Worm (Caenorhabditis elegans) whole organism, L1 larva: ENCODE data around the gene gst-42.
A peak's percentile ranks its signal among the peaks of the same experiment; 100 is the strongest.

Source experiments
- C04F5.9 ChIP-seq: sonication (generic microtip); optimal IDR thresholded peaks from 2 replicates; lab custom pipeline; 2016; ENCODE audit warnings: missing genetic modification characterization, missing compliant biosample characterization
- C16A3.4 ChIP-seq: fragments of 150-350 bp; optimal IDR thresholded peaks from 2 replicates; lab custom pipeline; 2014; ENCODE audit warnings: missing biosample characterization, missing genetic modification characterization
- aha-1 ChIP-seq: fragments of 150-350 bp; optimal IDR thresholded peaks from 2 replicates; lab custom pipeline; 2014; ENCODE audit warnings: missing biosample characterization, missing genetic modification characterization
- aly-2 ChIP-seq: fragments of 150-350 bp; optimal IDR thresholded peaks from 2 replicates; lab custom pipeline; 2014; ENCODE audit warnings: missing biosample characterization, missing genetic modification characterization
- ces-1 ChIP-seq: fragments of 150-350 bp; optimal IDR thresholded peaks from 2 replicates; lab custom pipeline; 2014; ENCODE audit warnings: missing biosample characterization, missing genetic modification reagents, missing genetic modification characterization
- dpl-1 ChIP-seq, 3 experiments: fragments of 150-350 bp in 2 of 3; sonication (generic microtip) in 1 of 3; optimal IDR thresholded peaks; 2 replicates each; lab custom pipeline; 2014 to 2017; ENCODE audit warnings: missing biosample characterization in 3 of 3, missing genetic modification characterization in 3 of 3, missing genetic modification reagents in 3 of 3
- efl-1 ChIP-seq, 4 experiments: fragments of 150-350 bp; optimal IDR thresholded peaks in 3 of 4; peaks in 1 of 4; 1 replicate in 1 of 4; 2 replicates in 3 of 4; lab custom pipeline; 2014; ENCODE audit warnings: missing biosample characterization in 2 of 4, missing genetic modification characterization in 2 of 4, missing genetic modification reagents in 2 of 4
- efl-3 ChIP-seq: fragments of 200-800 bp; sonication (Bioruptor generic); optimal IDR thresholded peaks from 2 replicates; lab custom pipeline; 2018; ENCODE audit warnings: mild to moderate bottlenecking, missing genetic modification characterization, missing compliant biosample characterization
- egl-13 ChIP-seq: sonication (generic microtip); optimal IDR thresholded peaks from 2 replicates; lab custom pipeline; 2016; ENCODE audit warnings: missing genotype, missing genetic modification reagents, missing genetic modification characterization, missing compliant biosample characterization
- egl-27 ChIP-seq, 2 experiments: fragments of 150-350 bp in 1 of 2; sonication (generic microtip); optimal IDR thresholded peaks; 3 replicates each; lab custom pipeline; 2017 to 2018; ENCODE audit warnings: missing biosample characterization in 2 of 2, missing genetic modification characterization in 2 of 2, missing genetic modification reagents in 2 of 2
- elt-3 ChIP-seq, 6 experiments: fragments of 150-350 bp in 1 of 6; sonication (generic microtip); optimal IDR thresholded peaks; 2 replicates each; lab custom pipeline; 2017 to 2018; ENCODE audit warnings: missing biosample characterization in 6 of 6, missing genetic modification characterization in 6 of 6, inconsistent platforms in 1 of 6
- ets-5 ChIP-seq: fragments of 200-800 bp; sonication (Bioruptor generic); IDR thresholded peaks from 2 replicates; pipeline ENCODE4 v1.3.6; 2022; ENCODE audit warnings: missing genetic modification characterization, missing compliant biosample characterization
- fkh-8 ChIP-seq: sonication (generic microtip); optimal IDR thresholded peaks from 2 replicates; lab custom pipeline; 2016; ENCODE audit warnings: mild to moderate bottlenecking, missing genetic modification characterization, missing compliant biosample characterization
- grh-1 ChIP-seq: fragments of 200-800 bp; sonication (Bioruptor generic); IDR thresholded peaks from 2 replicates; pipeline ENCODE4 v1.3.6; 2022; ENCODE audit warnings: missing genetic modification reagents, missing genetic modification characterization, missing compliant biosample characterization
- hlh-4 ChIP-seq: sonication (generic microtip); optimal IDR thresholded peaks from 2 replicates; lab custom pipeline; 2016; ENCODE audit warnings: mild to moderate bottlenecking, missing genetic modification characterization, missing compliant biosample characterization
- irx-1 ChIP-seq: sonication (generic microtip); optimal IDR thresholded peaks from 2 replicates; lab custom pipeline; 2016; ENCODE audit warnings: missing genetic modification characterization, missing compliant biosample characterization
- isw-1 ChIP-seq: fragments of 200-800 bp; sonication (Bioruptor generic); IDR thresholded peaks from 2 replicates; pipeline ENCODE4 v1.3.6; 2022; ENCODE audit warnings: missing genetic modification characterization, missing compliant biosample characterization
- jun-1 ChIP-seq: fragments of 150-350 bp; optimal IDR thresholded peaks from 2 replicates; lab custom pipeline; 2014; ENCODE audit warnings: missing biosample characterization, missing genetic modification reagents, missing genetic modification characterization
- lin-13 ChIP-seq: fragments of 150-350 bp; optimal IDR thresholded peaks from 2 replicates; lab custom pipeline; 2014; ENCODE audit warnings: missing biosample characterization, missing genetic modification reagents, missing genetic modification characterization
- lin-15B ChIP-seq: fragments of 150-350 bp; sonication (generic microtip); optimal IDR thresholded peaks from 3 replicates; lab custom pipeline; 2014; ENCODE audit warnings: missing biosample characterization, missing genetic modification characterization
- lin-35 ChIP-seq, 2 experiments: fragments of 150-350 bp; optimal IDR thresholded peaks; 2 replicates each; lab custom pipeline; 2014; ENCODE audit warnings: missing biosample characterization in 2 of 2, missing genetic modification characterization in 2 of 2, missing genetic modification reagents in 2 of 2
- lsy-2 ChIP-seq, 2 experiments: fragments of 150-350 bp; optimal IDR thresholded peaks; 2 replicates each; lab custom pipeline; 2014; ENCODE audit warnings: missing biosample characterization in 2 of 2, missing genetic modification characterization in 2 of 2
- mab-9 ChIP-seq: fragments of 200-800 bp; sonication (Bioruptor generic); IDR thresholded peaks from 2 replicates; pipeline ENCODE4 v1.3.6; 2022; ENCODE audit warnings: missing genetic modification reagents, missing genetic modification characterization, missing compliant biosample characterization
- mef-2 ChIP-seq: fragments of 150-350 bp; optimal IDR thresholded peaks from 2 replicates; lab custom pipeline; 2014; ENCODE audit warnings: missing biosample characterization, missing genetic modification characterization
- nhr-20 ChIP-seq: sonication (generic microtip); optimal IDR thresholded peaks from 2 replicates; lab custom pipeline; 2016; ENCODE audit warnings: mild to moderate bottlenecking, missing genetic modification characterization, missing compliant biosample characterization
- nhr-237 ChIP-seq: fragments of 150-350 bp; optimal IDR thresholded peaks from 2 replicates; lab custom pipeline; 2014; ENCODE audit warnings: missing biosample characterization, missing genetic modification characterization
- nhr-28 ChIP-seq: fragments of 150-350 bp; optimal IDR thresholded peaks from 2 replicates; lab custom pipeline; 2014; ENCODE audit warnings: missing biosample characterization, missing genetic modification characterization
- nhr-47 ChIP-seq: sonication (generic microtip); optimal IDR thresholded peaks from 2 replicates; lab custom pipeline; 2016; ENCODE audit warnings: mild to moderate bottlenecking, missing genetic modification characterization, moderate library complexity, missing compliant biosample characterization
- nhr-76 ChIP-seq: sonication (generic microtip); optimal IDR thresholded peaks from 2 replicates; lab custom pipeline; 2017; ENCODE audit warnings: missing biosample characterization, missing genetic modification characterization
- nhr-90 ChIP-seq: sonication (generic microtip); optimal IDR thresholded peaks from 2 replicates; lab custom pipeline; 2016; ENCODE audit warnings: mild to moderate bottlenecking, missing genetic modification characterization, missing compliant biosample characterization; ENCODE audit not compliant: poor library complexity
- pax-3 ChIP-seq: fragments of 200-800 bp; sonication (Bioruptor generic); optimal IDR thresholded peaks from 2 replicates; lab custom pipeline; 2018; ENCODE audit warnings: mild to moderate bottlenecking, missing genetic modification characterization, moderate library complexity, missing compliant biosample characterization
- skn-1 ChIP-seq: fragments of 150-350 bp; optimal IDR thresholded peaks from 2 replicates; lab custom pipeline; 2014; ENCODE audit warnings: missing biosample characterization, missing genetic modification characterization
- snpc-4 ChIP-seq: fragments of 150-350 bp; optimal IDR thresholded peaks from 2 replicates; lab custom pipeline; 2014; ENCODE audit warnings: missing biosample characterization, missing genetic modification characterization
- sox-4 ChIP-seq: sonication (generic microtip); optimal IDR thresholded peaks from 2 replicates; lab custom pipeline; 2016; ENCODE audit warnings: missing genetic modification characterization, missing compliant biosample characterization
- sptf-1 ChIP-seq: fragments of 150-350 bp; optimal IDR thresholded peaks from 2 replicates; lab custom pipeline; 2014; ENCODE audit warnings: missing biosample characterization, missing genetic modification characterization
- sup-37 ChIP-seq: fragments of 200-800 bp; sonication (Bioruptor generic); optimal IDR thresholded peaks from 2 replicates; lab custom pipeline; 2018; ENCODE audit warnings: mild to moderate bottlenecking, missing genetic modification characterization, missing compliant biosample characterization
- swsn-7 ChIP-seq: sonication (generic microtip); optimal IDR thresholded peaks from 2 replicates; lab custom pipeline; 2016; ENCODE audit warnings: missing genetic modification characterization, missing compliant biosample characterization
- unc-130 ChIP-seq: fragments of 150-350 bp; optimal IDR thresholded peaks from 2 replicates; lab custom pipeline; 2017; ENCODE audit warnings: missing biosample characterization, missing genetic modification characterization, inconsistent platforms
- unc-30 ChIP-seq: sonication (generic microtip); optimal IDR thresholded peaks from 2 replicates; lab custom pipeline; 2017; ENCODE audit warnings: missing biosample characterization, missing genetic modification characterization
- unc-86 ChIP-seq: sonication (generic microtip); optimal IDR thresholded peaks from 2 replicates; lab custom pipeline; 2016; ENCODE audit warnings: missing genetic modification characterization, missing compliant biosample characterization
- unc-98 ChIP-seq: fragments of 200-800 bp; sonication (Bioruptor generic); IDR thresholded peaks from 2 replicates; pipeline ENCODE4 v1.3.6; 2022; ENCODE audit warnings: missing genetic modification characterization, missing compliant biosample characterization
- vab-15 ChIP-seq: sonication (generic microtip); optimal IDR thresholded peaks from 2 replicates; lab custom pipeline; 2017; ENCODE audit warnings: missing genotype, mild to moderate bottlenecking, missing genetic modification characterization, missing compliant biosample characterization
- zip-4 ChIP-seq: fragments of 200-800 bp; sonication (Bioruptor generic); optimal IDR thresholded peaks from 2 replicates; lab custom pipeline; 2018; ENCODE audit warnings: mild to moderate bottlenecking, missing genetic modification characterization, moderate library complexity, missing compliant biosample characterization
- ztf-11 ChIP-seq, 2 experiments: sonication (generic microtip); optimal IDR thresholded peaks; 2 replicates each; lab custom pipeline; 2016 to 2017; ENCODE audit warnings: missing genetic modification characterization in 2 of 2, missing biosample characterization in 1 of 2, missing compliant biosample characterization in 1 of 2

Gene gst-42

ce11 chrX:11727761-11728160 lies at the start of gene gst-42, which contains the start of gene D1053.2 (continued):
- TF ChIP-seq ces-1, result no peak
- TF ChIP-seq elt-3 (tag; optimal IDR thresholded peaks at IDR 0.05; lab: Kevin White, UChicago), result peak in 5 of 6 experiments; percentile 76 to 93 (median 89)
- TF ChIP-seq vab-15 (tag; lab: Kevin White, UChicago), result peak; percentile 28
- TF ChIP-seq unc-130, result peak; percentile 47
- peak; percentile 1 for TF ChIP-seq jun-1 (tag; lab: Kevin White, UChicago)
- no peak for TF ChIP-seq swsn-7 (tag; lab: Kevin White, UChicago)
- TF ChIP-seq unc-86 (tag; lab: Kevin White, UChicago), result no peak
- no peak for TF ChIP-seq isw-1 (GFP tag; lab: Robert Waterston, UW)
- peak in 1 of 2 experiments; percentile 75 for TF ChIP-seq lin-35 (GFP tag; optimal IDR thresholded peaks at IDR 0.05; lab: Kevin White, UChicago)
- TF ChIP-seq grh-1 (GFP tag; lab: Robert Waterston, UW), result no peak
- TF ChIP-seq aly-2 (tag; lab: Kevin White, UChicago), result no peak
- TF ChIP-seq, all 84 proteins: peak for 22

- TF ChIP-seq fkh-8 (peak; percentile 26), efl-1 (optimal IDR thresholded peaks at IDR 0.05; lab: Kevin White, UChicago) (no peak), efl-1 (GFP tag; optimal IDR thresholded peaks at IDR 0.05 in 1 of 2; lab: Kevin White, UChicago) (peak in 1 of 2 experiments; percentile 29), ztf-11 (tag; optimal IDR thresholded peaks at IDR 0.05; lab: Kevin White, UChicago) (no peak), C16A3.4 (tag; lab: Kevin White, UChicago) (no peak)
Measured at ce11 chrX:11769278-11769677, 41.5 kb upstream of the gst-42 start, which contains the start of gene ttx-3. Gene ttx-3, minus strand, starts transcription at chrX:11769378.

ce11 chrX:11766432-11766831 lies 38.7 kb upstream of the gst-42 start:
- TF ChIP-seq snpc-4 (tag; lab: Kevin White, UChicago) (no peak), C16A3.4 (tag; lab: Kevin White, UChicago) (no peak), lin-15B (no peak), egl-27 (tag; optimal IDR thresholded peaks at IDR 0.05; lab: Kevin White, UChicago) (no peak), nhr-28 (tag; lab: Kevin White, UChicago) (no peak), C04F5.9 (tag; lab: Kevin White, UChicago) (no peak), pax-3 (tag; lab: Kevin White, UChicago) (no peak), fkh-8 (no peak), mab-9 (GFP tag; lab: Robert Waterston, UW) (no peak), nhr-20 (tag; lab: Kevin White, UChicago) (no peak), lin-13 (GFP tag; lab: Kevin White, UChicago) (no peak), dpl-1 (GFP tag; optimal IDR thresholded peaks at IDR 0.05; lab: Kevin White, UChicago) (no peak), unc-130 (no peak), nhr-47 (no peak), irx-1 (tag; lab: Kevin White, UChicago) (no peak), nhr-76 (no peak), sptf-1 (tag; lab: Kevin White, UChicago) (no peak), nhr-237 (tag; lab: Kevin White, UChicago) (no peak), ets-5 (GFP tag; lab: Robert Waterston, UW) (no peak)
- TF ChIP-seq, all 84 proteins: peak for 0

DNA sequence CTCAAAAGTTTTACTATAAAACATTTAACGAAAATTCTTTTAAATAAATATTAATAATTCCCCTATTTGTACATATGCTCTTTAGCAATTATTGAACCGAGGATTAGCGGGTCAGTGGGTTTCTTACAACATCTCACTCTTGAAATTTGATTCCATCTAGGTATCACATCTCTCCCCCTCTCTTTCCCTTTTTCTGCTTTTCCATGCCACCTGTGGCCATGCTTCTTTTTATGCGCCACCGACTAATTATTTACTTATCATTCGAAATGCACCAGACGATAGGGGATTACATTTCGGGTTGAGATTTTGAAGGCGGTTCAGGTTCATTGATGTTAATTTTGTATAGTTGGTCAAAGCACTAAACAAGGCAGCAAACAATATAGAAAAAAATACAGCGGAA lies 38.1 kb upstream of the gst-42 start:
- TF ChIP-seq nhr-28 (tag; lab: Kevin White, UChicago) (no peak), nhr-90 (no peak), skn-1 (tag; lab: Kevin White, UChicago) (no peak), grh-1 (GFP tag; lab: Robert Waterston, UW) (no peak), efl-1 (optimal IDR thresholded peaks at IDR 0.05; lab: Kevin White, UChicago) (no peak), efl-1 (GFP tag; optimal IDR thresholded peaks at IDR 0.05 in 1 of 2; lab: Kevin White, UChicago) (peak in 1 of 2 experiments; percentile 59)

DNA sequence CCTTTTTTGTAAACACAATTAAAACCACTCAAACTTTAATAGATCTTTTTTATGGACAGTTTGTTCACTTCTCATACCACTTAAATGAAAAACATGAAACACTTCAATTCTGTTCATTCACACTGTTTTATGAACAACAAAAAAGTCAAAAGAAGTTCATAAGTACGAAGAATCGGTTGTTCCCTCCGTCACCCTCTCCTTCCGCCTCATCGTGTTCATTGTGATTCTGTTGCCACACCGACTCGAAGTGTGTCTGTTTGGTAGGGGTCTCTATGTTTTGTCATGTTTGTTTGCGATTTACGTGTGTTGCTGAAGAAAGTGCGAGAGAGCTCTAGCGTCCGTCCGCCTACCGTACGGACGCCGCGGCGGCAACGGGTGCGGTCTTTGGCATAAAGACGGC lies 31.1 kb upstream of the gst-42 start, which contains the start of gene lact-7:
TSS of gene lact-7 (plus strand) at position 301 of the 400 bp plus-strand sequence.
- TF ChIP-seq egl-13 (tag; lab: Kevin White, UChicago) (no peak), sup-37 (no peak), unc-30 (tag; lab: Kevin White, UChicago) (no peak), unc-98 (no peak), efl-3 (GFP tag; lab: Kevin White, UChicago) (no peak), dpl-1 (GFP tag; optimal IDR thresholded peaks at IDR 0.05; lab: Kevin White, UChicago) (no peak), lin-13 (GFP tag; lab: Kevin White, UChicago) (no peak), sox-4 (tag; lab: Kevin White, UChicago) (no peak), skn-1 (tag; lab: Kevin White, UChicago) (no peak), mef-2 (tag; lab: Kevin White, UChicago) (no peak), zip-4 (GFP tag; lab: Kevin White, UChicago) (no peak), lsy-2 (tag; optimal IDR thresholded peaks at IDR 0.05; lab: Kevin White, UChicago) (no peak), aha-1 (tag; lab: Kevin White, UChicago) (no peak), hlh-4 (no peak)
- TF ChIP-seq, all 84 proteins: peak for 0
